Worm (Caenorhabditis elegans) whole organism, L2 larva: ENCODE results near the gene nos-3.

Experiments used
- R02D3.7 ChIP-seq: fragments of 150-350 bp; optimal IDR thresholded peaks from 2 replicates; lab custom pipeline; 2014; ENCODE audit warnings: missing biosample characterization, missing genetic modification characterization
- aly-2 ChIP-seq: fragments of 150-350 bp; optimal IDR thresholded peaks from 2 replicates; lab custom pipeline; 2014; ENCODE audit warnings: missing biosample characterization, missing genetic modification characterization
- ceh-16 ChIP-seq: fragments of 150-350 bp; optimal IDR thresholded peaks from 2 replicates; lab custom pipeline; 2014; ENCODE audit warnings: missing biosample characterization, missing genetic modification characterization
- egl-27 ChIP-seq: sonication (generic microtip); optimal IDR thresholded peaks from 3 replicates; lab custom pipeline; 2017; ENCODE audit warnings: missing biosample characterization, missing genetic modification reagents, missing genetic modification characterization
- gmeb-1 ChIP-seq: fragments of 150-350 bp; optimal IDR thresholded peaks from 2 replicates; lab custom pipeline; 2014; ENCODE audit warnings: missing biosample characterization, missing genetic modification characterization
- lin-13 ChIP-seq: fragments of 150-350 bp; optimal IDR thresholded peaks from 2 replicates; lab custom pipeline; 2014; ENCODE audit warnings: missing biosample characterization, missing genetic modification reagents, missing genetic modification characterization
- lin-39 ChIP-seq: fragments of 150-350 bp; optimal IDR thresholded peaks from 2 replicates; lab custom pipeline; 2014; ENCODE audit warnings: missing biosample characterization, missing genetic modification reagents, missing genetic modification characterization
- skn-1 ChIP-seq: sonication (generic microtip); optimal IDR thresholded peaks from 2 replicates; lab custom pipeline; 2017; ENCODE audit warnings: missing biosample characterization, missing genetic modification characterization
- unc-39 ChIP-seq: fragments of 150-350 bp; optimal IDR thresholded peaks from 2 replicates; lab custom pipeline; 2014; ENCODE audit warnings: missing biosample characterization, missing genetic modification characterization

- no peak for TF ChIP-seq aly-2
- no peak for TF ChIP-seq R02D3.7
- TF ChIP-seq unc-39 (tag; lab: Kevin White, UChicago) = no peak
- no peak for TF ChIP-seq lin-39 (tag; lab: Kevin White, UChicago)
- TF ChIP-seq skn-1 (tag; lab: Kevin White, UChicago) = no peak
- no peak for TF ChIP-seq ceh-16 (tag; lab: Kevin White, UChicago)
- TF ChIP-seq gmeb-1 (tag; lab: Kevin White, UChicago) = no peak
- no peak for TF ChIP-seq lin-13 (GFP tag; lab: Kevin White, UChicago)
- TF ChIP-seq egl-27 (tag; lab: Kevin White, UChicago) = no peak
These were observed 21.1 kb upstream of the nos-3 start for ce11 chrII:9725056-9725455.
